Worm (Caenorhabditis elegans): ENCODE measurements around the gene C11G10.1.

C11G10.1 gene

ce11 chrX:15158699-15159312, at the start of gene C11G10.1:
TSS of gene C11G10.1 (minus strand) at chrX:15158749.
- TF ChIP-seq him-1 (tag; optimal IDR thresholded peaks at IDR 0.05) (no peak), dao-5 (tag; optimal IDR thresholded peaks at IDR 0.05) (no peak)

ce11 chrX:15200720-15201119, 42.2 kb upstream of the C11G10.1 start:
- TF ChIP-seq dao-5 (tag; optimal IDR thresholded peaks at IDR 0.05) (peak; percentile 86), W03F9.2 (tag; optimal IDR thresholded peaks at IDR 0.05) (peak; percentile 53), him-1 (tag; optimal IDR thresholded peaks at IDR 0.05) (peak; percentile 45)

- TF ChIP-seq him-1 (tag; optimal IDR thresholded peaks at IDR 0.05) = no peak
- no peak for TF ChIP-seq W03F9.2 (tag; optimal IDR thresholded peaks at IDR 0.05)
- TF ChIP-seq dao-5 (tag; optimal IDR thresholded peaks at IDR 0.05) = no peak
Measured at ce11 chrX:15200146-15200545, 41.6 kb upstream of the C11G10.1 start.

ce11 chrX:15199052-15199451, 40.5 kb upstream of the C11G10.1 start, which contains the start of gene snt-7:
TSS of gene snt-7 (minus strand) at chrX:15199152.
- TF ChIP-seq dao-5 (tag; optimal IDR thresholded peaks at IDR 0.05) = no peak

- TF ChIP-seq dao-5 (tag; optimal IDR thresholded peaks at IDR 0.05) = no peak
- no peak for TF ChIP-seq W03F9.2 (tag; optimal IDR thresholded peaks at IDR 0.05)
- TF ChIP-seq him-1 (tag; optimal IDR thresholded peaks at IDR 0.05) = no peak
Measured at ce11 chrX:15194283-15194682, 35.7 kb upstream of the C11G10.1 start, which contains the start of gene phat-6. TSS of gene phat-6 (minus strand) at chrX:15194383.

- TF ChIP-seq him-1 (tag; optimal IDR thresholded peaks at IDR 0.05) (no peak), dao-5 (tag; optimal IDR thresholded peaks at IDR 0.05) (no peak), W03F9.2 (tag; optimal IDR thresholded peaks at IDR 0.05) (no peak)
Measured at ce11 chrX:15191370-15191769, 32.8 kb upstream of the C11G10.1 start.

- TF ChIP-seq him-1 (tag; optimal IDR thresholded peaks at IDR 0.05) = no peak
- TF ChIP-seq W03F9.2 (tag; optimal IDR thresholded peaks at IDR 0.05) = no peak
- TF ChIP-seq dao-5 (tag; optimal IDR thresholded peaks at IDR 0.05) = no peak
Measured at ce11 chrX:15189823-15190222, 31.3 kb upstream of the C11G10.1 start, which contains the start of gene T10B10.4. TSS of gene T10B10.4 (plus strand) at chrX:15190123.

- TF ChIP-seq dao-5 (tag; optimal IDR thresholded peaks at IDR 0.05) = no peak
- TF ChIP-seq W03F9.2 (tag; optimal IDR thresholded peaks at IDR 0.05) = no peak
- TF ChIP-seq him-1 (tag; optimal IDR thresholded peaks at IDR 0.05) = peak; percentile 61
Measured at ce11 chrX:15188986-15189675, 30.6 kb upstream of the C11G10.1 start.

ce11 chrX:15188510-15188909, 30.0 kb upstream of the C11G10.1 start:
- no peak for TF ChIP-seq W03F9.2 (tag; optimal IDR thresholded peaks at IDR 0.05)
- no peak for TF ChIP-seq dao-5 (tag; optimal IDR thresholded peaks at IDR 0.05)
- no peak for TF ChIP-seq him-1 (tag; optimal IDR thresholded peaks at IDR 0.05)

- TF ChIP-seq him-1 (tag; optimal IDR thresholded peaks at IDR 0.05) = peak; percentile 84
- peak; percentile 83 for TF ChIP-seq W03F9.2 (tag; optimal IDR thresholded peaks at IDR 0.05)
- no peak for TF ChIP-seq dao-5 (tag; optimal IDR thresholded peaks at IDR 0.05)
Measured at ce11 chrX:15181454-15181853, 22.9 kb upstream of the C11G10.1 start, which contains the start of gene pkhm-2. TSS of gene pkhm-2 (minus strand) at chrX:15181465.

ce11 chrX:15176431-15176911, 17.9 kb upstream of the C11G10.1 start, which contains the start of gene col-41:
TSS of gene col-41 (minus strand) at chrX:15176481.
- no peak for TF ChIP-seq W03F9.2 (tag; optimal IDR thresholded peaks at IDR 0.05)

- TF ChIP-seq W03F9.2 (tag; optimal IDR thresholded peaks at IDR 0.05) (no peak), dao-5 (tag; optimal IDR thresholded peaks at IDR 0.05) (no peak), him-1 (tag; optimal IDR thresholded peaks at IDR 0.05) (no peak)
Measured at ce11 chrX:15175211-15175610, 16.7 kb upstream of the C11G10.1 start.

- TF ChIP-seq him-1 (tag; optimal IDR thresholded peaks at IDR 0.05) = peak; percentile 76
- no peak for TF ChIP-seq dao-5 (tag; optimal IDR thresholded peaks at IDR 0.05)
- TF ChIP-seq W03F9.2 (tag; optimal IDR thresholded peaks at IDR 0.05) = peak; percentile 90
Measured at ce11 chrX:15173303-15173904, 14.9 kb upstream of the C11G10.1 start, which contains the start of gene ucr-2.2. TSS of gene ucr-2.2 (plus strand) at chrX:15173904.

ce11 chrX:15170958-15171357, 12.4 kb upstream of the C11G10.1 start:
- TF ChIP-seq him-1 (tag; optimal IDR thresholded peaks at IDR 0.05) (no peak), dao-5 (tag; optimal IDR thresholded peaks at IDR 0.05) (no peak), W03F9.2 (tag; optimal IDR thresholded peaks at IDR 0.05) (no peak)
